Worm (Caenorhabditis elegans) whole organism, midembryonic: ENCODE data around the gene R09E12.9.
A peak's percentile ranks its signal among the peaks of the same experiment; 100 is the strongest.

Experiments
- T22C8.4 ChIP-seq: fragments of 200-800 bp; sonication (Bioruptor generic); IDR thresholded peaks from 2 replicates; pipeline ENCODE4 v1.3.6; 2022; ENCODE audit warnings: missing genetic modification characterization, missing compliant biosample characterization
- cog-1 ChIP-seq: sonication (generic microtip); optimal IDR thresholded peaks from 2 replicates; lab custom pipeline; 2016; ENCODE audit warnings: missing genetic modification characterization, missing compliant biosample characterization
- flt-1 ChIP-seq: fragments of 200-800 bp; sonication (Bioruptor generic); IDR thresholded peaks from 2 replicates; pipeline ENCODE4 v1.3.6; 2022; ENCODE audit warnings: missing genetic modification characterization, missing compliant biosample characterization
- klf-2 ChIP-seq: fragments of 200-800 bp; sonication (Bioruptor generic); conservative IDR thresholded peaks from 2 replicates; pipeline ENCODE4 v1.3.6; 2022; ENCODE audit warnings: missing genetic modification reagents, missing genetic modification characterization, missing compliant biosample characterization
- med-1 ChIP-seq: sonication (generic microtip); optimal IDR thresholded peaks from 2 replicates; lab custom pipeline; 2017; ENCODE audit warnings: missing genetic modification characterization, mild to moderate bottlenecking, missing compliant biosample characterization, antibody characterized with exemption, missing genetic modification reagents; ENCODE audit not compliant: insufficient read depth
- ref-1 ChIP-seq: fragments of 200-800 bp; sonication (Bioruptor generic); conservative IDR thresholded peaks from 2 replicates; pipeline ENCODE4 v1.3.6; 2022; ENCODE audit warnings: missing genetic modification reagents, missing genetic modification characterization, missing compliant biosample characterization
- tab-1 ChIP-seq: fragments of 200-800 bp; sonication (Bioruptor generic); IDR thresholded peaks from 2 replicates; pipeline ENCODE4 v1.3.6; 2022; ENCODE audit warnings: missing genetic modification characterization, missing compliant biosample characterization
- ztf-23 ChIP-seq: fragments of 200-800 bp; sonication (Bioruptor generic); IDR thresholded peaks from 2 replicates; pipeline ENCODE4 v1.3.6; 2022; ENCODE audit warnings: missing genetic modification reagents, missing genetic modification characterization, missing compliant biosample characterization
- ztf-29 ChIP-seq: fragments of 200-800 bp; sonication (Bioruptor generic); IDR thresholded peaks from 2 replicates; pipeline ENCODE4 v1.3.6; 2022; ENCODE audit warnings: missing genetic modification reagents, missing genetic modification characterization, missing compliant biosample characterization

R09E12.9 gene

ce11 chrV:777285-777684 lies at the start of gene R09E12.9:
Gene R09E12.9 (plus strand): TSS chrV:777600.
- no peak for TF ChIP-seq ztf-29 (GFP tag; lab: Robert Waterston, UW)
- no peak for TF ChIP-seq ref-1 (GFP tag; lab: Robert Waterston, UW)
- no peak for TF ChIP-seq ztf-23 (GFP tag; lab: Robert Waterston, UW)

- TF ChIP-seq ztf-23 (GFP tag; lab: Robert Waterston, UW) (no peak), flt-1 (GFP tag; lab: Robert Waterston, UW) (no peak), klf-2 (no peak), tab-1 (no peak), T22C8.4 (GFP tag; lab: Robert Waterston, UW) (no peak), ref-1 (GFP tag; lab: Robert Waterston, UW) (no peak), med-1 (GFP tag; lab: Kevin White, UChicago) (no peak), cog-1 (tag; lab: Kevin White, UChicago) (no peak), ztf-29 (GFP tag; lab: Robert Waterston, UW) (no peak)
Measured at ce11 chrV:728822-729493, 48.4 kb upstream of the R09E12.9 start.

ce11 chrV:730216-730615 lies 47.2 kb upstream of the R09E12.9 start:
- TF ChIP-seq cog-1 (tag; lab: Kevin White, UChicago) = no peak
- no peak for TF ChIP-seq ztf-29 (GFP tag; lab: Robert Waterston, UW)
- TF ChIP-seq med-1 (GFP tag; lab: Kevin White, UChicago) = no peak
- no peak for TF ChIP-seq T22C8.4 (GFP tag; lab: Robert Waterston, UW)
- TF ChIP-seq flt-1 (GFP tag; lab: Robert Waterston, UW) = no peak
- TF ChIP-seq ztf-23 (GFP tag; lab: Robert Waterston, UW) = no peak
- TF ChIP-seq ref-1 (GFP tag; lab: Robert Waterston, UW) = no peak
- no peak for TF ChIP-seq tab-1
- TF ChIP-seq klf-2 = no peak

- no peak for TF ChIP-seq T22C8.4 (GFP tag; lab: Robert Waterston, UW)
- TF ChIP-seq cog-1 (tag; lab: Kevin White, UChicago) = peak; percentile 50
Measured at ce11 chrV:731330-731729, 46.1 kb upstream of the R09E12.9 start.

ce11 chrV:736171-736570 lies 41.2 kb upstream of the R09E12.9 start, which contains the start of gene srj-25:
Gene srj-25 (minus strand): TSS chrV:736271.
- TF ChIP-seq cog-1 (tag; lab: Kevin White, UChicago) = no peak
- TF ChIP-seq med-1 (GFP tag; lab: Kevin White, UChicago) = no peak
- no peak for TF ChIP-seq klf-2
- TF ChIP-seq flt-1 (GFP tag; lab: Robert Waterston, UW) = no peak
- no peak for TF ChIP-seq ztf-29 (GFP tag; lab: Robert Waterston, UW)
- TF ChIP-seq T22C8.4 (GFP tag; lab: Robert Waterston, UW) = no peak
- no peak for TF ChIP-seq ref-1 (GFP tag; lab: Robert Waterston, UW)
- TF ChIP-seq tab-1 = no peak
- no peak for TF ChIP-seq ztf-23 (GFP tag; lab: Robert Waterston, UW)

- no peak for TF ChIP-seq flt-1 (GFP tag; lab: Robert Waterston, UW)
- no peak for TF ChIP-seq ztf-29 (GFP tag; lab: Robert Waterston, UW)
- TF ChIP-seq ref-1 (GFP tag; lab: Robert Waterston, UW) = no peak
- TF ChIP-seq cog-1 (tag; lab: Kevin White, UChicago) = no peak
- TF ChIP-seq klf-2 = no peak
- no peak for TF ChIP-seq tab-1
- no peak for TF ChIP-seq ztf-23 (GFP tag; lab: Robert Waterston, UW)
- no peak for TF ChIP-seq med-1 (GFP tag; lab: Kevin White, UChicago)
- no peak for TF ChIP-seq T22C8.4 (GFP tag; lab: Robert Waterston, UW)
Measured at ce11 chrV:738770-739169, 38.6 kb upstream of the R09E12.9 start, which contains the start of gene srj-24. Gene srj-24 (minus strand): TSS chrV:738870.

- TF ChIP-seq flt-1 (GFP tag; lab: Robert Waterston, UW) (no peak), ztf-29 (GFP tag; lab: Robert Waterston, UW) (no peak), T22C8.4 (GFP tag; lab: Robert Waterston, UW) (no peak), klf-2 (no peak), med-1 (GFP tag; lab: Kevin White, UChicago) (no peak), ref-1 (GFP tag; lab: Robert Waterston, UW) (no peak), ztf-23 (GFP tag; lab: Robert Waterston, UW) (no peak), tab-1 (no peak), cog-1 (tag; lab: Kevin White, UChicago) (no peak)
Measured at ce11 chrV:741820-742219, 35.6 kb upstream of the R09E12.9 start, which contains the start of gene C05E4.7. Gene C05E4.7 (plus strand): TSS chrV:742120.

ce11 chrV:743348-743747 lies 34.1 kb upstream of the R09E12.9 start, which contains the start of gene str-134:
Gene str-134 (plus strand): TSS chrV:743648.
- no peak for TF ChIP-seq med-1 (GFP tag; lab: Kevin White, UChicago)
- no peak for TF ChIP-seq flt-1 (GFP tag; lab: Robert Waterston, UW)
- TF ChIP-seq klf-2 = no peak
- TF ChIP-seq tab-1 = no peak
- no peak for TF ChIP-seq T22C8.4 (GFP tag; lab: Robert Waterston, UW)
- TF ChIP-seq ref-1 (GFP tag; lab: Robert Waterston, UW) = no peak
- TF ChIP-seq ztf-29 (GFP tag; lab: Robert Waterston, UW) = no peak
- no peak for TF ChIP-seq cog-1 (tag; lab: Kevin White, UChicago)
- no peak for TF ChIP-seq ztf-23 (GFP tag; lab: Robert Waterston, UW)

ce11 chrV:748044-748443 lies 29.4 kb upstream of the R09E12.9 start, which contains the start of gene sri-4:
Gene sri-4 (plus strand): TSS chrV:748344.
- no peak for TF ChIP-seq cog-1 (tag; lab: Kevin White, UChicago)
